Worm (Caenorhabditis elegans) whole organism, late embryonic: Measurements from ENCODE around the gene F22B7.3.

ENCODE experiments used
- F13H6.1 ChIP-seq: sonication (generic microtip); optimal IDR thresholded peaks from 2 replicates; lab custom pipeline; 2016; ENCODE audit warnings: missing genetic modification characterization, missing compliant biosample characterization
- K02D7.2 ChIP-seq: sonication (generic microtip); optimal IDR thresholded peaks from 2 replicates; lab custom pipeline; 2017; ENCODE audit warnings: mild to moderate bottlenecking, missing genetic modification characterization, missing compliant biosample characterization
- K09A11.1 ChIP-seq: sonication (generic microtip); optimal IDR thresholded peaks from 2 replicates; lab custom pipeline; 2017; ENCODE audit warnings: antibody characterized with exemption, mild to moderate bottlenecking, missing genetic modification characterization, missing compliant biosample characterization; ENCODE audit not compliant: insufficient read depth
- T23F11.4 ChIP-seq: fragments of 200-800 bp; sonication (Bioruptor generic); optimal IDR thresholded peaks from 2 replicates; lab custom pipeline; 2018; ENCODE audit warnings: mild to moderate bottlenecking, missing genetic modification characterization, missing compliant biosample characterization
- Y22D7AL.16 ChIP-seq: sonication (generic microtip); optimal IDR thresholded peaks from 2 replicates; lab custom pipeline; 2016; ENCODE audit warnings: missing genetic modification characterization, missing compliant biosample characterization
- ahr-1 ChIP-seq: sonication (generic microtip); optimal IDR thresholded peaks from 2 replicates; lab custom pipeline; 2016; ENCODE audit warnings: missing genetic modification characterization, missing compliant biosample characterization
- ceh-14 ChIP-seq: sonication (generic microtip); optimal IDR thresholded peaks from 2 replicates; lab custom pipeline; 2016; ENCODE audit warnings: missing genotype, missing genetic modification characterization, missing compliant biosample characterization
- ceh-18 ChIP-seq: sonication (generic microtip); optimal IDR thresholded peaks from 2 replicates; lab custom pipeline; 2016; ENCODE audit warnings: missing genetic modification characterization, missing compliant biosample characterization
- ceh-19 ChIP-seq: fragments of 200-800 bp; sonication (Bioruptor generic); optimal IDR thresholded peaks from 2 replicates; lab custom pipeline; 2018; ENCODE audit warnings: mild to moderate bottlenecking, missing genetic modification characterization, missing compliant biosample characterization
- ceh-2 ChIP-seq: sonication (generic microtip); optimal IDR thresholded peaks from 2 replicates; lab custom pipeline; 2016; ENCODE audit warnings: missing genotype, missing genetic modification characterization, missing compliant biosample characterization
- ceh-22 ChIP-seq: sonication (generic microtip); optimal IDR thresholded peaks from 2 replicates; lab custom pipeline; 2017; ENCODE audit warnings: missing biosample characterization, missing genetic modification characterization
- ceh-31 ChIP-seq: sonication (generic microtip); optimal IDR thresholded peaks from 2 replicates; lab custom pipeline; 2016; ENCODE audit warnings: missing genetic modification characterization, missing compliant biosample characterization
- ceh-34 ChIP-seq: sonication (generic microtip); optimal IDR thresholded peaks from 2 replicates; lab custom pipeline; 2016; ENCODE audit warnings: mild to moderate bottlenecking, missing genetic modification characterization, missing compliant biosample characterization
- ceh-45 ChIP-seq: fragments of 200-800 bp; sonication (Bioruptor generic); IDR thresholded peaks from 2 replicates; pipeline ENCODE4 v1.3.6; 2022; ENCODE audit warnings: missing genetic modification reagents, missing genetic modification characterization, missing compliant biosample characterization
- ceh-9 ChIP-seq: sonication (generic microtip); optimal IDR thresholded peaks from 2 replicates; lab custom pipeline; 2016; ENCODE audit warnings: mild to moderate bottlenecking, missing genetic modification characterization, inconsistent platforms, missing compliant biosample characterization
- dve-1 ChIP-seq: sonication (generic microtip); optimal IDR thresholded peaks from 2 replicates; lab custom pipeline; 2017; ENCODE audit warnings: antibody characterized with exemption, mild to moderate bottlenecking, missing genetic modification characterization, missing compliant biosample characterization
- elt-2 ChIP-seq: sonication (generic microtip); optimal IDR thresholded peaks from 2 replicates; lab custom pipeline; 2016; ENCODE audit warnings: missing genetic modification reagents, missing genetic modification characterization, missing compliant biosample characterization
- elt-4 ChIP-seq: sonication (generic microtip); optimal IDR thresholded peaks from 2 replicates; lab custom pipeline; 2016; ENCODE audit warnings: missing genetic modification characterization, missing compliant biosample characterization
- ets-4 ChIP-seq: sonication (generic microtip); optimal IDR thresholded peaks from 2 replicates; lab custom pipeline; 2016; ENCODE audit warnings: missing genetic modification characterization, missing compliant biosample characterization
- eyg-1 ChIP-seq: sonication (generic microtip); optimal IDR thresholded peaks from 2 replicates; lab custom pipeline; 2016; ENCODE audit warnings: missing genotype, missing genetic modification characterization, missing compliant biosample characterization
- fax-1 ChIP-seq: sonication (generic microtip); optimal IDR thresholded peaks from 2 replicates; lab custom pipeline; 2016; ENCODE audit warnings: missing genotype, missing genetic modification characterization, missing compliant biosample characterization
- fkh-10 ChIP-seq: fragments of 150-350 bp; optimal IDR thresholded peaks from 2 replicates; lab custom pipeline; 2014; ENCODE audit warnings: missing biosample characterization, missing genetic modification reagents, missing genetic modification characterization
- gmeb-2 ChIP-seq: sonication (generic microtip); optimal IDR thresholded peaks from 2 replicates; lab custom pipeline; 2016; ENCODE audit warnings: missing genetic modification characterization, inconsistent platforms, missing compliant biosample characterization
- hlh-13 ChIP-seq: fragments of 200-800 bp; sonication (Bioruptor generic); optimal IDR thresholded peaks from 2 replicates; lab custom pipeline; 2018; ENCODE audit warnings: mild to moderate bottlenecking, missing genetic modification characterization, missing compliant biosample characterization
- hlh-15 ChIP-seq: sonication (generic microtip); optimal IDR thresholded peaks from 2 replicates; lab custom pipeline; 2016; ENCODE audit warnings: missing genetic modification characterization, missing compliant biosample characterization
- hlh-30 ChIP-seq: sonication (generic microtip); optimal IDR thresholded peaks from 2 replicates; lab custom pipeline; 2017; ENCODE audit warnings: antibody characterized with exemption, missing genetic modification characterization, missing compliant biosample characterization; ENCODE audit not compliant: insufficient read depth
- hlh-8 ChIP-seq: sonication (generic microtip); optimal IDR thresholded peaks from 2 replicates; lab custom pipeline; 2016; ENCODE audit warnings: missing genotype, missing genetic modification characterization, missing compliant biosample characterization
- lim-6 ChIP-seq: sonication (generic microtip); optimal IDR thresholded peaks from 2 replicates; lab custom pipeline; 2016; ENCODE audit warnings: missing genetic modification characterization, missing compliant biosample characterization
- lin-11 ChIP-seq: fragments of 200-800 bp; sonication (Bioruptor generic); optimal IDR thresholded peaks from 2 replicates; lab custom pipeline; 2018; ENCODE audit warnings: mild to moderate bottlenecking, missing genetic modification characterization, missing compliant biosample characterization
- madf-2 ChIP-seq: sonication (generic microtip); optimal IDR thresholded peaks from 2 replicates; lab custom pipeline; 2017; ENCODE audit warnings: missing genetic modification characterization, missing compliant biosample characterization
- nfya-1 ChIP-seq: sonication (generic microtip); optimal IDR thresholded peaks from 2 replicates; lab custom pipeline; 2017; ENCODE audit warnings: missing genetic modification characterization, mild to moderate bottlenecking, missing compliant biosample characterization, antibody characterized with exemption, moderate library complexity
- nhr-11 ChIP-seq: fragments of 150-350 bp; optimal IDR thresholded peaks from 2 replicates; lab custom pipeline; 2014; ENCODE audit warnings: missing biosample characterization, missing genetic modification characterization
- npax-4 ChIP-seq: sonication (generic microtip); optimal IDR thresholded peaks from 2 replicates; lab custom pipeline; 2016; ENCODE audit warnings: missing genetic modification characterization, missing compliant biosample characterization
- pag-3 ChIP-seq: sonication (generic microtip); optimal IDR thresholded peaks from 2 replicates; lab custom pipeline; 2016; ENCODE audit warnings: missing compliant biosample characterization, missing genetic modification characterization, borderline replicate concordance
- pat-9 ChIP-seq: fragments of 200-800 bp; sonication (Bioruptor generic); optimal IDR thresholded peaks from 2 replicates; lab custom pipeline; 2018; ENCODE audit warnings: mild to moderate bottlenecking, missing genetic modification characterization, moderate library complexity, missing compliant biosample characterization
- pha-2 ChIP-seq: sonication (generic microtip); optimal IDR thresholded peaks from 2 replicates; lab custom pipeline; 2017; ENCODE audit warnings: mild to moderate bottlenecking, missing genetic modification characterization, missing compliant biosample characterization
- pqm-1 ChIP-seq: sonication (generic microtip); optimal IDR thresholded peaks from 2 replicates; lab custom pipeline; 2016; ENCODE audit warnings: missing genetic modification characterization, missing compliant biosample characterization
- pros-1 ChIP-seq: fragments of 150-350 bp; optimal IDR thresholded peaks from 2 replicates; lab custom pipeline; 2014; ENCODE audit warnings: missing biosample characterization, missing genetic modification reagents, missing genetic modification characterization
- ref-2 ChIP-seq: sonication (generic microtip); optimal IDR thresholded peaks from 2 replicates; lab custom pipeline; 2016; ENCODE audit warnings: missing genetic modification characterization, missing compliant biosample characterization
- rnt-1 ChIP-seq: sonication (generic microtip); optimal IDR thresholded peaks from 2 replicates; lab custom pipeline; 2016; ENCODE audit warnings: missing genetic modification characterization, missing compliant biosample characterization
- sdc-2 ChIP-seq: sonication (generic microtip); optimal IDR thresholded peaks from 2 replicates; lab custom pipeline; 2016; ENCODE audit warnings: missing genotype, missing genetic modification characterization, missing compliant biosample characterization
- syd-9 ChIP-seq: sonication (generic microtip); optimal IDR thresholded peaks from 2 replicates; lab custom pipeline; 2016; ENCODE audit warnings: mild to moderate bottlenecking, missing genetic modification characterization, moderate library complexity, missing compliant biosample characterization
- tbx-2 ChIP-seq: sonication (generic microtip); optimal IDR thresholded peaks from 2 replicates; lab custom pipeline; 2016; ENCODE audit warnings: missing genetic modification characterization, missing compliant biosample characterization
- unc-3 ChIP-seq, 2 experiments: fragments of 200-800 bp in 1 of 2; sonication (Bioruptor generic) in 1 of 2; sonication (generic microtip) in 1 of 2; conservative IDR thresholded peaks in 1 of 2; optimal IDR thresholded peaks in 1 of 2; 2 replicates each; pipeline versions ENCODE4 v1.3.6 to Lab custom; 2016 to 2022; ENCODE audit warnings: missing compliant biosample characterization in 2 of 2, missing genetic modification characterization in 2 of 2, missing genetic modification reagents in 1 of 2
- unc-42 ChIP-seq: sonication (generic microtip); optimal IDR thresholded peaks from 2 replicates; lab custom pipeline; 2016; ENCODE audit warnings: missing genotype, missing genetic modification characterization, missing compliant biosample characterization
- unc-55 ChIP-seq: sonication (generic microtip); optimal IDR thresholded peaks from 2 replicates; lab custom pipeline; 2017; ENCODE audit warnings: missing biosample characterization, missing genetic modification reagents, missing genetic modification characterization
- zip-5 ChIP-seq: sonication (generic microtip); optimal IDR thresholded peaks from 2 replicates; lab custom pipeline; 2016; ENCODE audit warnings: missing genetic modification characterization, missing compliant biosample characterization
- ztf-16 ChIP-seq: sonication (generic microtip); optimal IDR thresholded peaks from 2 replicates; lab custom pipeline; 2017; ENCODE audit warnings: missing genetic modification characterization, missing compliant biosample characterization

Gene F22B7.3

DNA sequence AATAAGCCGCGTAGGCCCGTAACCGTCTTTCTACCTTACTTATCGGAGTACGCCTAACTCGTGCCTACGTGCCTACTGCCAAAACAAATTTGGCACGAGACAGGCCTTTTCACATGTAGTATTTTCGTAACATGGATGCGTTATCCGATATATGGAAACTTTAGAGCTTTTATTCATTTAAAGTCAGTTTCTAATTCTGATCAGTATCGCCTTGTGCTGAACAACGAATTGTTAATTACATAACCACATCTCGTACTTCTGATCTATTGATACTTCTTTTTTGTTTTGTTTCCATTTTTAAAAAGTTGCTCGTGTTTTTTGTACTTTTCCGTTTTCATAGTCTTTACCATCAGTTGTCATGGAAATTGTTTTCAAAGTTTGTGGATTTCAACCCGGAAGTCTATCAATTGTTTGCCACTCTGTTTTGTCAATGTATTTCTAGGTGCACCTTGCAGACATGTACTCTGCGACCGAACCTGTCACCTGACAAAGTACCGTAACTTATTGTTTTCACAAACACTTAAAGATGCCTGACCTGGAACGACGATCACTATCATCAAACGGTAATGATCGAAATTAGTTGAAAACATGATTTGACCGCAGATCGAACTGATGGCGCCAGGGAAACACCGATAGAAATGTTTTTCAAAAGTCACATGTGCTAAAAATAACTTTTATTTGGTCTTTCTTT, 9.1 kb downstream of the F22B7.3 start:
- TF ChIP-seq pat-9 = no peak
- TF ChIP-seq fax-1 (tag; lab: Kevin White, UChicago) = no peak
- TF ChIP-seq ceh-14 (tag; lab: Kevin White, UChicago) = no peak
- TF ChIP-seq ceh-45 = no peak
- TF ChIP-seq K02D7.2 (tag; lab: Kevin White, UChicago) = no peak
- no peak for TF ChIP-seq nfya-1 (tag; lab: Kevin White, UChicago)
- TF ChIP-seq dve-1 (tag; lab: Kevin White, UChicago) = no peak
- no peak for TF ChIP-seq T23F11.4 (GFP tag; lab: Kevin White, UChicago)
- no peak for TF ChIP-seq ref-2 (tag; lab: Kevin White, UChicago)
- TF ChIP-seq hlh-30 (tag; lab: Kevin White, UChicago) = no peak
- no peak for TF ChIP-seq pag-3
- TF ChIP-seq lin-11 (tag; lab: Kevin White, UChicago) = no peak
- no peak for TF ChIP-seq sdc-2 (tag; lab: Kevin White, UChicago)
- TF ChIP-seq unc-3 (GFP tag; conservative IDR thresholded peaks at IDR 0.05; lab: Robert Waterston, UW) = no peak
- no peak for TF ChIP-seq unc-3 (tag; optimal IDR thresholded peaks at IDR 0.05; lab: Kevin White, UChicago)
- no peak for TF ChIP-seq ceh-19 (GFP tag; lab: Kevin White, UChicago)
- TF ChIP-seq ceh-34 (tag; lab: Kevin White, UChicago) = no peak

DNA sequence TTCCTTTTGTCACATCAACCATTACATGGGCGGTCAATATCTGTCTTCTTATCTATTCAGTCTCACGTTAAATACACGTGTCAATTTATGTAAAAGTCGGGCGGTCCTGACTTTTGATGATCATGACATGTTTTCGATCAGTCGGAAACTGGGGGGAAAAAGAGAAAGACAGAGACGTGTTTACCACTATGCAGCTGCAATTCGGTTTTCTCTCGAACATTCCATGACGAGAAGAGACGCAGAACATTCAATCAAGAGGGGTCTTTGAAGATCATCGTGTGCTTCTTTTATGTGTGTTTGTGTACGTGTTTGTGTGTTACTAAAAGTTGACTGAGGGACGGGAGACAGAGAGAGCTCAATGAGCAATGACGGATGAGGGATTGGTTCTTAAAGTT, 9.7 kb downstream of the F22B7.3 start:
- TF ChIP-seq tbx-2 (tag; lab: Kevin White, UChicago) (peak; percentile 78), nfya-1 (tag; lab: Kevin White, UChicago) (peak; percentile 58), nhr-11 (no peak), K09A11.1 (tag; lab: Kevin White, UChicago) (peak; percentile 20), rnt-1 (tag; lab: Kevin White, UChicago) (peak; percentile 71), hlh-13 (GFP tag; lab: Kevin White, UChicago) (no peak), fax-1 (tag; lab: Kevin White, UChicago) (no peak), hlh-15 (tag; lab: Kevin White, UChicago) (no peak), lin-11 (tag; lab: Kevin White, UChicago) (no peak), unc-55 (GFP tag; lab: Kevin White, UChicago) (peak; percentile 94), elt-4 (tag; lab: Kevin White, UChicago) (no peak), hlh-30 (tag; lab: Kevin White, UChicago) (peak; percentile 33), ceh-34 (tag; lab: Kevin White, UChicago) (no peak), syd-9 (tag; lab: Kevin White, UChicago) (no peak), ceh-45 (no peak), ztf-16 (tag; lab: Kevin White, UChicago) (peak; percentile 10), dve-1 (tag; lab: Kevin White, UChicago) (peak; percentile 62), ref-2 (tag; lab: Kevin White, UChicago) (no peak), unc-3 (GFP tag; conservative IDR thresholded peaks at IDR 0.05; lab: Robert Waterston, UW) (no peak), unc-3 (tag; optimal IDR thresholded peaks at IDR 0.05; lab: Kevin White, UChicago) (no peak), ceh-2 (tag; lab: Kevin White, UChicago) (no peak), eyg-1 (tag; lab: Kevin White, UChicago) (no peak), gmeb-2 (tag; lab: Kevin White, UChicago) (no peak), ets-4 (no peak), F13H6.1 (tag; lab: Kevin White, UChicago) (peak; percentile 72), fkh-10 (GFP tag; lab: Kevin White, UChicago) (no peak), hlh-8 (tag; lab: Kevin White, UChicago) (peak; percentile 33), pros-1 (tag; lab: Kevin White, UChicago) (no peak), pha-2 (tag; lab: Kevin White, UChicago) (no peak), ceh-18 (peak; percentile 96), ceh-31 (no peak), pqm-1 (tag; lab: Kevin White, UChicago) (peak; percentile 80), Y22D7AL.16 (tag; lab: Kevin White, UChicago) (no peak), madf-2 (tag; lab: Kevin White, UChicago) (no peak), lim-6 (no peak), T23F11.4 (GFP tag; lab: Kevin White, UChicago) (peak; percentile 42), elt-2 (tag; lab: Kevin White, UChicago) (peak; percentile 69), npax-4 (tag; lab: Kevin White, UChicago) (no peak), ceh-22 (tag; lab: Kevin White, UChicago) (no peak), ahr-1 (tag; lab: Kevin White, UChicago) (no peak), ceh-9 (tag; lab: Kevin White, UChicago) (no peak), unc-42 (tag; lab: Kevin White, UChicago) (no peak), zip-5 (tag; lab: Kevin White, UChicago) (no peak), ceh-14 (tag; lab: Kevin White, UChicago) (no peak)
